Worm (Caenorhabditis elegans) whole organism, L4 larva: ENCODE data around the gene tag-293.

Experiments
- unc-39 ChIP-seq: sonication (generic microtip); optimal IDR thresholded peaks from 2 replicates; lab custom pipeline; 2017; ENCODE audit warnings: missing biosample characterization, missing genetic modification characterization
- zfp-3 ChIP-seq: fragments of 200-800 bp; sonication (Bioruptor generic); conservative IDR thresholded peaks from 2 replicates; pipeline ENCODE4 v1.3.6; 2022; ENCODE audit warnings: missing genetic modification reagents, missing genetic modification characterization, missing compliant biosample characterization
- zip-2 ChIP-seq: fragments of 150-350 bp; optimal IDR thresholded peaks from 2 replicates; lab custom pipeline; 2014; ENCODE audit warnings: missing biosample characterization, missing genetic modification characterization

ce11 chrV:7364951-7365350, 9.6 kb upstream of the tag-293 start, which contains the start of gene exc-13:
- no peak for TF ChIP-seq unc-39 (tag; lab: Kevin White, UChicago)
- no peak for TF ChIP-seq zfp-3
- TF ChIP-seq zip-2 (tag; lab: Kevin White, UChicago): no peak
